Worm (Caenorhabditis elegans): ENCODE data around the gene fem-3.

The fem-3 gene

DNA sequence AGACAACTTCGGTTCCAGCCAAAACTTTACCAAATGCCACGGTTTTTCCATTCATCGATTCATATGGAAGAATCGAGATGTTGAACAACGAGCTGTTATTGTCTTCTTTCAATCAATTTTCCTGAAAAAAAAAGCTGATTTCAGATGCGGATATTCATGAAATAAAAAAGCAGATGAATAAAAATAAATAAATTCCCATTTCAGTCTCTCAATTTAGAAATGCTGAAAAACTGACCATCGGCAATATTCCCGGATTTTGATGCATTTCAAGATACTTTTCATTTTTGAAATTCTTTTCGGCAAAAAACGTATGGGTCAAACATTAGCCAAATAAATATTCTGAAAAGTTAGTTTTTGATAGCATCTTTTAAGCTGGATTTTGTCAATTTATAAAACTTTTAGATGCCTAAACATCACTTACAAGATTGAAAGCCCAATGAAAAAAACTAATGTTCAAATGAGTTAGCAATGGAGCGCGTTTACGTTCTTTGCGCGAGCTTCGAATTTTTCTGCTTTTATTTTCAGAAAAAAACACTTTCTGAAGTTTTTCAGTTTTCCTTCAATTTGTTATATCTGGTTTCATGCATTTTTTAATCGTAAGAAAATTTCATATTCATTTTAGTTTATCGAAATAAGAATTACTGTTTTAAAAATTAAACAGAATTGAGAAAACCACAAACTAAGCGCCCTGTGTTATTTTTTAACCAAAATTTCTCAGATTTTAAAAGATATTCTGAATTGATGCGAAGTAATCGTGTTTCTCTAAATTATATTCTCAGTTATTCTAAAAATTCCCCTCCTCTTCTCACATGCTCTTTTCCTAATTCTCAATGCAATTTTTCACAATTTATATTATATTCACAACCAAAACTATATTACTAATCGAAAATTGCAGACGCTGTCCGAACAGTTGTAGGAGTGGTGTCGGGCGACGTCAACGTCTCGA, at the start of gene fem-3, which contains the start of gene C01F6.14:
Gene fem-3 (plus strand): TSS at position 896 of the 946 bp plus-strand sequence.
Gene C01F6.14 (minus strand): TSS at position 51 of the 946 bp plus-strand sequence.
- no peak for TF ChIP-seq ama-1 (optimal IDR thresholded peaks at IDR 0.05)
- TF ChIP-seq scrt-1 (GFP tag; IDR thresholded peaks at IDR 0.05): no peak
- TF ChIP-seq B0310.2 (tag; optimal IDR thresholded peaks at IDR 0.05): no peak
- no peak for TF ChIP-seq tra-4 (tag; optimal IDR thresholded peaks at IDR 0.05)
- TF ChIP-seq hnd-1 (tag; optimal IDR thresholded peaks at IDR 0.05): no peak
- TF ChIP-seq tbx-11 (GFP tag; IDR thresholded peaks at IDR 0.05): no peak
- no peak for TF ChIP-seq aly-1 (tag; optimal IDR thresholded peaks at IDR 0.05)
- no peak for TF ChIP-seq flt-1 (GFP tag; IDR thresholded peaks at IDR 0.05)
- no peak for TF ChIP-seq F13C5.2 (tag; optimal IDR thresholded peaks at IDR 0.05)
- TF ChIP-seq ceh-36 (tag; optimal IDR thresholded peaks at IDR 0.05): no peak
- no peak for TF ChIP-seq sea-1 (GFP tag; conservative IDR thresholded peaks at IDR 0.05)

DNA sequence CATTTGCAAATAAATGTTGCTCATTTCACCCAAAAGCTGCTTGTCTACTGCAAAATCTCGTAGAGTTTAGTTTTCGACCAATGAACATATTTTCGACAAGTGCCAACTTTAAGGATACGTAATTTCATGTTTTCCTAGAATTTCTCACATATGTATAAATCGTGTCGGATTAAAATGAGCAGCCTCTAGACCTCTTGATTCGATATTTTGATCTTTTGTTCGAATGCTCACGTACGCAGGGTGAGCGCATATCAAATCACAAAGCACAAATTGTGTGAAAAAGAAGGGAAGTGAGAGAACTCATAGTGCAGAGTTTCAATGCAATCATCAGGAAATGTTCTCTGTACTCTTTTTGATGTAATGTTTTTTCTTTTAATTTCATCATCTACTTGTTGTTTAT, 41.2 kb upstream of the fem-3 start:
- TF ChIP-seq flt-1 (GFP tag; IDR thresholded peaks at IDR 0.05): no peak
- TF ChIP-seq ceh-36 (tag; optimal IDR thresholded peaks at IDR 0.05): no peak
- no peak for TF ChIP-seq tra-4 (tag; optimal IDR thresholded peaks at IDR 0.05)
- no peak for TF ChIP-seq hmbx-1 (tag; optimal IDR thresholded peaks at IDR 0.05)
- TF ChIP-seq pes-1 (GFP tag; IDR thresholded peaks at IDR 0.05): no peak

DNA sequence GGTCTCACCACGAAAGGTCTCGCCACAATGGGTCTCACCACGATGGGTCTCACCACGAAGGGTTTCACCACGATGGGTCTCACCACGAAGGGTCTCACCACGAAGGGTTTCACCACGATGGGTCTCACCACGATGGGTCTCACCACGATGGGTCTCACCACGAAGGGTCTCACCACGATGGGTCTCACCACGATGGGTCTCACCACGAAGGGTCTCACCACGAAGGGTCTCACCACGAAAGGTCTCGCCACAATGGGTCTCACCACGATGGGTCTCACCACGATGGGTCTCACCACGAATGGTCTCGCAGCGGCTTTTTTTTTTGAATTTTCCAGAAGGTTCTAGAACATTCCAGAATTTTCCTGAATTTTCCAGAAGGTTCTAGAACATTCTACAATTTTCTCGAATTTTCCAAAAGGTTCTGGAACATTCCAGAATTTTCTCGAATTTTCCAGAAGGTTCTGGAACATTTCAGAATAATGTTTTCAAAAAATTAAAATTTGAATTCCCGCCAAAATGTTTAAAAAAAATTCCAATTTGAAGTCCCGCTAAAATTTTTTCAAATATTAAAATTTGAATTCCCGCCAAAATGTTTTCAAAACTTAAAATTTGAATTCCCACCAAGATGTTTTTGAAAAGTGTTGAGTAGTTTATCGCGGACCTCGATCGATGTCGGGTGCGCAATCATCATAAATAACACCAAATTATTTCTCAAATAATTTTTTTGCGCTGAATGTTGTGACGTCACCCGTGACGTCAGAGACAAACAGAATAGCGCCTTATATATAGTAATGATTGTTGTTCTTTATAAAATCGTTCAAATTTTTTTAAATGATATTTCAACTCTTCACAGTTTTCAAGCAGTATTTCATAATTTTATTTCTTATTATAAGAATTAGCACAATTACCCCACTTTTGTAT, 37.2 kb upstream of the fem-3 start:
- 0 out of 2 replicates have a peak, but pooled peaks have one; percentile 8 for TF ChIP-seq pes-1 (GFP tag; IDR thresholded peaks at IDR 0.05)

DNA sequence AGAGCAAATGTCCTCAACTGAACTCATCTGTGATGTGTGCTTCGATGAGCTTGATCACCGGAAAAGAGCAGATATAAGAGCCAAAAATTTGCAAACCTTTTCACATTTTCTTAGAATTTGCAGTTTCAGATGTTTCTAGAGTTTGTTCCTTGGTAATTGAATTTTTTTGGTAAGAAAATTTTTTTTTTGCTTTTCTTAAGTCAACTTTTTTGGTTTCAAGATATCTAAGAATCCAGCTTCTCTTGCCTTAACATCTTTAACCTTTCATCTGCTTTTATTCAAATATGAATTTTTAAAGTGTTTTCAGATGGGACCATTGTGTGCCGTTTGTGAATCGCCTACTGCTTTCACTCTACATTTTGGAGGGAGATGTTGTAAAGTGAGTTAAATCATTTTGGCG, 35.1 kb upstream of the fem-3 start, which contains the start of gene nhr-11:
Gene nhr-11 (plus strand): TSS at position 301 of the 400 bp plus-strand sequence.
- TF ChIP-seq pes-1 (GFP tag; IDR thresholded peaks at IDR 0.05) (no peak), hnd-1 (tag; optimal IDR thresholded peaks at IDR 0.05) (no peak), tbx-11 (GFP tag; IDR thresholded peaks at IDR 0.05) (no peak), hmbx-1 (tag; optimal IDR thresholded peaks at IDR 0.05) (no peak), tbx-37 (GFP tag; conservative IDR thresholded peaks at IDR 0.05) (no peak), sea-1 (GFP tag; conservative IDR thresholded peaks at IDR 0.05) (no peak), ceh-36 (tag; optimal IDR thresholded peaks at IDR 0.05) (no peak), ceh-13 (GFP tag; optimal IDR thresholded peaks at IDR 0.05) (no peak), scrt-1 (GFP tag; IDR thresholded peaks at IDR 0.05) (no peak), F13C5.2 (tag; optimal IDR thresholded peaks at IDR 0.05) (no peak)

DNA sequence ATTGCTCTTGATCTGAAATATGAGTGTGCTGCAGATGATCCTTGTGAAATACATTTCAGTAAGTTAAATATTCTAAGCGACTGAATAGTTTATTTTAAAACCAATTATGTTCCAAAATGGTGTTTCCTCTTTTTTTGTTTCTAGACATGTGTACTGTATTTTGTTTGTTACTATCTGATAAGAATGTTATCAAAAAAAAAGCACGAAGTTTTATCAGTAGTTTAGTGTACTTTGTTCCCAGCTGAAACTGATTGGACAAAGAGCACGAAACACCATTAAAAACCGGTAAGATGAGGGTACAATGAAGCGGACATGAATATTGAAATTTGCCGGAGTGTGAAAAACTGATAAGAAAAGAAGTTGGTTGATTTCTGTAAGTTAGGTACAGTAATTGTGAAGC, 34.6 kb upstream of the fem-3 start:
- TF ChIP-seq ceh-13 (GFP tag; optimal IDR thresholded peaks at IDR 0.05) (no peak), ama-1 (optimal IDR thresholded peaks at IDR 0.05) (no peak), F13C5.2 (tag; optimal IDR thresholded peaks at IDR 0.05) (no peak), hmbx-1 (tag; optimal IDR thresholded peaks at IDR 0.05) (no peak), pes-1 (GFP tag; IDR thresholded peaks at IDR 0.05) (no peak), B0310.2 (tag; optimal IDR thresholded peaks at IDR 0.05) (no peak), hnd-1 (tag; optimal IDR thresholded peaks at IDR 0.05) (no peak), sea-1 (GFP tag; conservative IDR thresholded peaks at IDR 0.05) (no peak)

DNA sequence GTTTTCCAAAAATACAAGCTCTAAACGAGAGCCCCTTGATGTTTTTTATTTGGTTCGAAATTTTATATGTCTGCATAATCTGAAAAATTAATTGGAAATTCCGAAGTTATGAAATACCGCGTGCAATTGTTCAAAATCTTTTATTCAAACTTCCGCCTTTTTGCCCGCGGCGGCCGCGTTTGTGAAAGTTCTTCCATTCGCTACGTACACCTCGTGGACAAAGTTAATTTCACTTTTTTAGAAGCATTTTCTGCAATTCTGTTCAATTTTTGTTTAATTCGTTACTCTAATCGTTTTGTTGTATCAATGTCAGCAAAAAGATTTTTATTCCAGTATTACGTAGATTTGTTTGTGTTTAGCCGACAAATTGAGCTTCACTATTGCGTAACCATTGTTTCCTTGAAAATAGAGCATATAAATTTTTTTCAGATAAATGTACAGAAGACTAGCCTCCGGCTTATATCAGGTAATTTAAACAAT, 30.5 kb upstream of the fem-3 start, which contains the start of gene mppb-1:
Gene mppb-1 (plus strand): TSS at position 430 of the 480 bp plus-strand sequence.
- no peak for TF ChIP-seq hmg-4 (GFP tag; optimal IDR thresholded peaks at IDR 0.05)
- peak; percentile 25 for TF ChIP-seq ets-7 (tag; optimal IDR thresholded peaks at IDR 0.05)
- TF ChIP-seq tbx-37 (GFP tag; conservative IDR thresholded peaks at IDR 0.05): peak; percentile 73
- peak; percentile 23 for TF ChIP-seq F13C5.2 (tag; optimal IDR thresholded peaks at IDR 0.05)

DNA sequence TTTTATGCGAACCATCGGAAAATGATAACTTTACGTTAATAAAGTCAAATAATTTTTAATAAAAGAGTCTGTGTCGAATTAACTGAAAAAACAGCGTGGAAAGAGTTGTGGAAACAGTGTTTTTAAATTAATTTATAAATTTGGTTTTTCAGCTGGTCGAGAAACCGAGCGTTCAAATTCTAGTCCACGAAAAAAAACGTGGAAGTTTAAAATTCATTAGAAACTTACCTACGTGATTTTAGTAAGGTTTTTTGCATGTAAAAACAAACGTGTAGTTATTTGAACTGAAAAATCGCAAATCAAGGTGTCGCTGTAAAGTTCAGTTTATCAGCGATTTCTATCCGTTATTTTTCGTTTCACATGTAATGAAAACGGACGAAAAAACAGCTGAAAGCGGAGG, 26.3 kb upstream of the fem-3 start, which contains the start of gene mans-4:
Gene mans-4 (minus strand): TSS at position 101 of the 400 bp plus-strand sequence.
- TF ChIP-seq ceh-36 (tag; optimal IDR thresholded peaks at IDR 0.05) (no peak), ceh-13 (GFP tag; optimal IDR thresholded peaks at IDR 0.05) (no peak), hnd-1 (tag; optimal IDR thresholded peaks at IDR 0.05) (no peak)

DNA sequence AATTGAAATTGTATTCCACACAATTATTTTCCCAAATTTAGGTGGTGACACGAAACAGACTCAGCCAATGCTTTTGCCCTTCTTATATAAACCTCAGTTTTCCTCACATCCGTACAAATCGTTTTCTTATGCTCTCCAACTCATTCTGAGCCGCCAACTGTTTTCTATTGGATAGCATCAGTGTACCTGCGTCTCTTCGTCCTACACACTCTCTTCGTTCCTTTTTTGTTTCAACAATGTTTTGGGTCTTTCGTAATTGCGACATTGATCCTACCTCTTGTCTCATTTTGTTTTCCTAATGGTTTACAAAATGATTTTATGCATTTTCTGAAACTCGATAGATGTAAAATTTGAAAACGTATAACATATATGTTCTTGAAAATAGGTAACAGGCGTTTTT, 25.4 kb upstream of the fem-3 start:
- TF ChIP-seq tbx-11 (GFP tag; IDR thresholded peaks at IDR 0.05): no peak
- TF ChIP-seq hmg-4 (GFP tag; optimal IDR thresholded peaks at IDR 0.05): no peak
- no peak for TF ChIP-seq tra-4 (tag; optimal IDR thresholded peaks at IDR 0.05)
- no peak for TF ChIP-seq pes-1 (GFP tag; IDR thresholded peaks at IDR 0.05)
- TF ChIP-seq ama-1 (optimal IDR thresholded peaks at IDR 0.05): no peak
- no peak for TF ChIP-seq ceh-13 (GFP tag; optimal IDR thresholded peaks at IDR 0.05)
- no peak for TF ChIP-seq aly-1 (tag; optimal IDR thresholded peaks at IDR 0.05)
- TF ChIP-seq hmbx-1 (tag; optimal IDR thresholded peaks at IDR 0.05): no peak
